Fruit fly (Drosophila melanogaster) whole organism, embryonic: ENCODE results near the gene CG7328.

Experiments used
- Awh ChIP-seq: fragments of 200-800 bp; sonication (Bioruptor generic); IDR thresholded peaks from 2 replicates; pipeline ENCODE4, ENCODE4 v1.3.6; 2022; ENCODE audit warnings: missing biosample characterization, missing genetic modification characterization
- Blimp-1 ChIP-seq: fragments of 200-800 bp; sonication (Bioruptor generic); optimal IDR thresholded peaks from 3 replicates; lab custom pipeline; 2018; ENCODE audit warnings: missing biosample characterization, missing genetic modification characterization, mild to moderate bottlenecking, moderate library complexity, missing genetic modification reagents
- CG10462 ChIP-seq: fragments of 200-800 bp; sonication (Bioruptor generic); optimal IDR thresholded peaks from 2 replicates; lab custom pipeline; 2016; ENCODE audit warnings: missing biosample characterization, missing genetic modification characterization
- CG12769 ChIP-seq: fragments of 200-800 bp; sonication (Bioruptor generic); optimal IDR thresholded peaks from 2 replicates; lab custom pipeline; 2019; ENCODE audit warnings: missing biosample characterization, mild to moderate bottlenecking, missing genetic modification characterization, moderate library complexity
- CG1603 ChIP-seq: fragments of 200-800 bp; sonication (Bioruptor generic); optimal IDR thresholded peaks from 2 replicates; lab custom pipeline; 2019; ENCODE audit warnings: missing biosample characterization, mild to moderate bottlenecking, missing genetic modification characterization, moderate library complexity
- CG1647 ChIP-seq: fragments of 200-800 bp; sonication (Bioruptor generic); optimal IDR thresholded peaks from 3 replicates; lab custom pipeline; 2016; ENCODE audit warnings: missing biosample characterization, missing genetic modification characterization
- CG2199 ChIP-seq: fragments of 200-800 bp; sonication (Bioruptor generic); IDR thresholded peaks from 3 replicates; pipeline ENCODE4 v1.3.6; 2022; ENCODE audit warnings: missing biosample characterization, missing genetic modification characterization
- CG2889 ChIP-seq: fragments of 200-800 bp; sonication (Bioruptor generic); IDR thresholded peaks from 3 replicates; pipeline ENCODE4 v1.3.6; 2022; ENCODE audit warnings: missing biosample characterization, missing genetic modification characterization
- CG3281 ChIP-seq: fragments of 200-800 bp; sonication (Bioruptor generic); optimal IDR thresholded peaks from 3 replicates; lab custom pipeline; 2017; ENCODE audit warnings: missing biosample characterization, mild to moderate bottlenecking, missing genetic modification characterization
- CG34376 ChIP-seq: fragments of 200-800 bp; sonication (Bioruptor generic); optimal IDR thresholded peaks from 2 replicates; lab custom pipeline; 2018; ENCODE audit warnings: missing biosample characterization, mild to moderate bottlenecking, missing genetic modification characterization
- CG3838 ChIP-seq: fragments of 200-800 bp; sonication (Bioruptor generic); optimal IDR thresholded peaks from 3 replicates; lab custom pipeline; 2016; ENCODE audit warnings: missing biosample characterization, missing genetic modification characterization
- CG4424 ChIP-seq: fragments of 200-800 bp; sonication (Bioruptor generic); optimal IDR thresholded peaks from 3 replicates; lab custom pipeline; 2016; ENCODE audit warnings: missing biosample characterization, missing genetic modification characterization
- CG4820 ChIP-seq: fragments of 200-800 bp; sonication (Bioruptor generic); optimal IDR thresholded peaks from 3 replicates; lab custom pipeline; 2016; ENCODE audit warnings: missing biosample characterization, missing genetic modification characterization
- CG6175 ChIP-seq: fragments of 200-800 bp; sonication (Bioruptor generic); IDR thresholded peaks from 3 replicates; pipeline ENCODE4 v1.3.6; 2022; ENCODE audit warnings: missing biosample characterization, missing genetic modification characterization
- CG6683 ChIP-seq: fragments of 200-800 bp; sonication (Bioruptor generic); optimal IDR thresholded peaks from 2 replicates; lab custom pipeline; 2017; ENCODE audit warnings: missing biosample characterization, mild to moderate bottlenecking, missing genetic modification characterization, missing genetic modification reagents
- CG6791 ChIP-seq: fragments of 200-800 bp; sonication (Bioruptor generic); IDR thresholded peaks from 3 replicates; pipeline ENCODE4 v1.3.6; 2022; ENCODE audit warnings: missing biosample characterization, missing genetic modification characterization; ENCODE audit not compliant: partially characterized antibody
- CG8089 ChIP-seq: fragments of 200-800 bp; sonication (Bioruptor generic); optimal IDR thresholded peaks from 3 replicates; lab custom pipeline; 2016; ENCODE audit warnings: missing biosample characterization, missing genetic modification characterization
- CHES-1-like ChIP-seq: fragments of 200-800 bp; sonication (Bioruptor generic); optimal IDR thresholded peaks from 2 replicates; lab custom pipeline; 2016; ENCODE audit warnings: missing biosample characterization, missing genetic modification characterization
- D ChIP-seq, 2 experiments: fragments of 200-800 bp in 1 of 2; fragments of >200 bp in 1 of 2; sonication (Bioruptor generic) in 1 of 2; optimal IDR thresholded peaks; 2 replicates in 1 of 2; 3 replicates in 1 of 2; lab custom pipeline; 2017; ENCODE audit warnings: mild to moderate bottlenecking in 1 of 2, missing biosample characterization in 1 of 2, missing genetic modification characterization in 1 of 2, missing genetic modification reagents in 1 of 2
- D19A ChIP-seq: fragments of 200-800 bp; optimal IDR thresholded peaks from 3 replicates; lab custom pipeline; 2019; ENCODE audit warnings: missing biosample characterization, mild to moderate bottlenecking, missing genetic modification characterization, moderate library complexity
- E2f2 ChIP-seq: fragments of 200-800 bp; sonication (Bioruptor generic); IDR thresholded peaks from 2 replicates; pipeline ENCODE4 v1.3.6; 2022; ENCODE audit warnings: missing biosample characterization, missing genetic modification characterization
- HLH3B ChIP-seq: fragments of 200-800 bp; sonication (Bioruptor generic); IDR thresholded peaks from 2 replicates; pipeline ENCODE4 v1.3.6; 2022; ENCODE audit warnings: missing biosample characterization, missing genetic modification characterization
- Hmr ChIP-seq: fragments of 200-800 bp; sonication (Bioruptor generic); optimal IDR thresholded peaks from 3 replicates; lab custom pipeline; 2017; ENCODE audit warnings: mild to moderate bottlenecking, missing biosample characterization, missing genetic modification reagents, missing genetic modification characterization
- Lpt ChIP-seq: fragments of >200 bp; optimal IDR thresholded peaks from 2 replicates; lab custom pipeline; 2018; ENCODE audit warnings: missing biosample characterization, missing genetic modification characterization
- Optix ChIP-seq: fragments of 200-800 bp; sonication (Bioruptor generic); IDR thresholded peaks from 3 replicates; pipeline ENCODE4 v1.3.6; 2022; ENCODE audit warnings: missing biosample characterization, missing genetic modification characterization
- Pdp1 ChIP-seq, 2 experiments: fragments of 200-800 bp; sonication (Bioruptor generic); optimal IDR thresholded peaks; 3 replicates each; lab custom pipeline; 2016; ENCODE audit warnings: missing biosample characterization in 2 of 2, missing genetic modification characterization in 2 of 2, mild to moderate bottlenecking in 1 of 2, moderate library complexity in 1 of 2
- Poxn ChIP-seq: fragments of 200-800 bp; sonication (Bioruptor generic); IDR thresholded peaks from 2 replicates; pipeline ENCODE4 v1.3.6; 2022; ENCODE audit warnings: missing biosample characterization, missing genetic modification characterization
- Ravus ChIP-seq: fragments of 200-800 bp; sonication (Bioruptor generic); IDR thresholded peaks from 2 replicates; pipeline ENCODE4 v1.3.6; 2022; ENCODE audit warnings: missing biosample characterization, missing genetic modification characterization
- TFAM ChIP-seq: fragments of 200-800 bp; sonication (Bioruptor generic); optimal IDR thresholded peaks from 2 replicates; lab custom pipeline; 2017; ENCODE audit warnings: missing biosample characterization, missing genetic modification characterization, inconsistent platforms
- Trl ChIP-seq, 3 experiments: fragments of >200 bp in 2 of 3; fragments of 200-800 bp in 1 of 3; sonication (Bioruptor generic) in 1 of 3; optimal IDR thresholded peaks; 2 replicates in 1 of 3; 3 replicates in 2 of 3; lab custom pipeline; 2016 to 2017; ENCODE audit warnings: missing biosample characterization in 1 of 3, missing genetic modification characterization in 1 of 3
- chinmo ChIP-seq: fragments of 200-800 bp; sonication (Bioruptor generic); IDR thresholded peaks from 4 replicates; pipeline ENCODE4 v1.3.6; 2022; ENCODE audit warnings: missing biosample characterization, missing genetic modification characterization; ENCODE audit not compliant: partially characterized antibody
- da ChIP-seq: fragments of 200-800 bp; sonication (Bioruptor generic); optimal IDR thresholded peaks from 2 replicates; lab custom pipeline; 2016; ENCODE audit warnings: missing biosample characterization, missing genetic modification characterization
- ewg ChIP-seq: fragments of 200-800 bp; sonication (Bioruptor generic); optimal IDR thresholded peaks from 3 replicates; lab custom pipeline; 2017; ENCODE audit warnings: mild to moderate bottlenecking, missing biosample characterization, missing genetic modification reagents, missing genetic modification characterization
- exex ChIP-seq: fragments of 200-800 bp; sonication (Bioruptor generic); optimal IDR thresholded peaks from 4 replicates; lab custom pipeline; 2018; ENCODE audit warnings: missing biosample characterization, mild to moderate bottlenecking, missing genetic modification characterization, moderate library complexity
- fd96Cb ChIP-seq: fragments of 200-800 bp; sonication (Bioruptor generic); optimal IDR thresholded peaks from 2 replicates; lab custom pipeline; 2018; ENCODE audit warnings: missing biosample characterization, mild to moderate bottlenecking, missing genetic modification characterization, moderate library complexity
- fru ChIP-seq: fragments of >200 bp; optimal IDR thresholded peaks from 2 replicates; lab custom pipeline; 2017
- ftz-f1 ChIP-seq: fragments of 200-800 bp; sonication (Bioruptor generic); optimal IDR thresholded peaks from 2 replicates; lab custom pipeline; 2016; ENCODE audit warnings: missing biosample characterization, missing genetic modification characterization
- grn ChIP-seq: fragments of 200-800 bp; sonication (Bioruptor generic); optimal IDR thresholded peaks from 3 replicates; lab custom pipeline; 2017; ENCODE audit warnings: missing biosample characterization, missing genetic modification characterization
- oc ChIP-seq: fragments of 200-800 bp; sonication (Bioruptor generic); optimal IDR thresholded peaks from 2 replicates; lab custom pipeline; 2018; ENCODE audit warnings: missing biosample characterization, mild to moderate bottlenecking, missing genetic modification characterization, moderate library complexity
- pnt ChIP-seq: fragments of 200-800 bp; sonication (Bioruptor generic); optimal IDR thresholded peaks from 3 replicates; lab custom pipeline; 2016; ENCODE audit warnings: missing biosample characterization, missing genetic modification characterization
- pros ChIP-seq: fragments of 200-800 bp; sonication (Bioruptor generic); optimal IDR thresholded peaks from 3 replicates; lab custom pipeline; 2019; ENCODE audit warnings: missing biosample characterization, mild to moderate bottlenecking, missing genetic modification characterization, moderate library complexity
- rib ChIP-seq: fragments of 200-800 bp; sonication (Bioruptor generic); IDR thresholded peaks from 2 replicates; pipeline ENCODE4 v1.3.6; 2022; ENCODE audit warnings: missing biosample characterization, missing genetic modification characterization
- sd ChIP-seq: fragments of 200-800 bp; sonication (Bioruptor generic); optimal IDR thresholded peaks from 3 replicates; lab custom pipeline; 2018; ENCODE audit warnings: missing biosample characterization, mild to moderate bottlenecking, missing genetic modification characterization, moderate library complexity
- sr ChIP-seq: fragments of 200-800 bp; sonication (Bioruptor generic); IDR thresholded peaks from 3 replicates; pipeline ENCODE4 v1.3.6; 2022; ENCODE audit warnings: missing biosample characterization, missing genetic modification characterization
- tin ChIP-seq: fragments of 200-800 bp; sonication (Bioruptor generic); optimal IDR thresholded peaks from 3 replicates; lab custom pipeline; 2016; ENCODE audit warnings: missing biosample characterization, missing genetic modification characterization
- vfl ChIP-seq: fragments of 200-800 bp; sonication (Bioruptor generic); optimal IDR thresholded peaks from 2 replicates; lab custom pipeline; 2016; ENCODE audit warnings: missing biosample characterization, missing genetic modification characterization
- vvl ChIP-seq: fragments of 200-800 bp; sonication (Bioruptor generic); IDR thresholded peaks from 2 replicates; pipeline ENCODE4 v1.3.6; 2022; ENCODE audit warnings: missing biosample characterization, missing genetic modification characterization

CG7328 gene

dm6 chr3L:20186294-20187020, 46.0 kb upstream of the CG7328 start (continued):
- TF ChIP-seq ewg (GFP tag; lab: Kevin White, UChicago) = peak; percentile 44
- TF ChIP-seq D19A (tag; lab: Kevin White, UChicago) = peak; percentile 44
- TF ChIP-seq TFAM = no peak
- no peak for TF ChIP-seq CG6175 (GFP tag; lab: Robert Waterston, UW)
- TF ChIP-seq CG4820 (GFP tag; lab: Kevin White, UChicago) = no peak

DNA sequence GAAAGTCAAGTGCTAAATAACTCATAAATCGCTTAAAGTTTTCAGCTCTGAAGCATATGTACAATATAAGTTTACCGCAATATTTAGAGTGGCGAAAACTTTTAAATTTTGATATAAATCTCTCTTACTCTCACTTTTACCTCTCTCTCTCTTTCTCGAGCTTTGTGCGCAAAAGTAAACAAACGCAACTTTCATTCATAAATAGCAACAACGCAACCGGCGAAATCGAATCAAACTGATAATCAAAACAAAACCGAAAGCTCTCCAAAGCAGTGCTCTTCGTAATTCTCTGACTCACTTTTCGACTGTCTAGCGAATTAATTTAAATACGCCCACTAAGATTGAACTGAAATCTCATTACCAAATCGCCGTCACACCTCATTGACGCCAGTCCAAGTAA, 45.5 kb upstream of the CG7328 start:
- TF ChIP-seq grn (GFP tag; lab: Kevin White, UChicago) = peak; percentile 60
- TF ChIP-seq pros (GFP tag; lab: Kevin White, UChicago) = no peak
- TF ChIP-seq fru (lab: Kevin White, UChicago) = no peak
- no peak for TF ChIP-seq Ravus (GFP tag; lab: Robert Waterston, UW)
- peak; percentile 6 for TF ChIP-seq exex (tag; lab: Kevin White, UChicago)
- TF ChIP-seq Pdp1 (GFP tag; optimal IDR thresholded peaks at IDR 0.05; lab: Kevin White, UChicago) = peak in 1 of 2 experiments; percentile 42
- TF ChIP-seq CG3281 (GFP tag; lab: Kevin White, UChicago) = no peak
- TF ChIP-seq Blimp-1 (GFP tag; lab: Kevin White, UChicago) = peak; percentile 32
- no peak for TF ChIP-seq E2f2 (GFP tag; lab: Robert Waterston, UW)
- TF ChIP-seq Trl (optimal IDR thresholded peaks at IDR 0.05; lab: Kevin White, UChicago) = peak; percentile 35 to 58
- TF ChIP-seq Trl (GFP tag; optimal IDR thresholded peaks at IDR 0.05; lab: Kevin White, UChicago) = no peak
- no peak for TF ChIP-seq D (optimal IDR thresholded peaks at IDR 0.05; lab: Kevin White, UChicago)
- no peak for TF ChIP-seq D (GFP tag; optimal IDR thresholded peaks at IDR 0.05; lab: Kevin White, UChicago)
- TF ChIP-seq CG6791 = no peak
- no peak for TF ChIP-seq Hmr (GFP tag; lab: Kevin White, UChicago)
- TF ChIP-seq CG10462 (GFP tag; lab: Kevin White, UChicago) = no peak
- no peak for TF ChIP-seq da
- peak; percentile 9; the same call in 1 of the 2 replicates for TF ChIP-seq vvl (GFP tag; lab: Robert Waterston, UW)
- 0 out of 3 replicates have a peak, but pooled peaks have one; percentile 27 for TF ChIP-seq sr (GFP tag; lab: Robert Waterston, UW)
- TF ChIP-seq HLH3B = no peak
- no peak for TF ChIP-seq rib (GFP tag; lab: Robert Waterston, UW)
- 0 out of 4 replicates have a peak, but pooled peaks have one; percentile 47 for TF ChIP-seq chinmo (GFP tag; lab: Robert Waterston, UW)
- no peak for TF ChIP-seq vfl
- TF ChIP-seq CG6683 (GFP tag; lab: Kevin White, UChicago) = no peak
- no peak for TF ChIP-seq CHES-1-like (GFP tag; lab: Kevin White, UChicago)
- TF ChIP-seq ftz-f1 = no peak
- no peak for TF ChIP-seq Poxn (GFP tag; lab: Robert Waterston, UW)
- TF ChIP-seq, all 482 proteins: peak for 8

dm6 chr3L:20185206-20185868, 44.9 kb upstream of the CG7328 start:
- no peak for TF ChIP-seq Awh (GFP tag; lab: Robert Waterston, UW)
- TF ChIP-seq oc (tag; lab: Kevin White, UChicago) = no peak
- TF ChIP-seq CG8089 (GFP tag; lab: Kevin White, UChicago) = no peak
- TF ChIP-seq CG12769 (tag; lab: Kevin White, UChicago) = peak; percentile 49
- no peak for TF ChIP-seq Lpt
- TF ChIP-seq CG4424 (GFP tag; lab: Kevin White, UChicago) = peak; percentile 23
- no peak for TF ChIP-seq CG1647 (GFP tag; lab: Kevin White, UChicago)
- no peak for TF ChIP-seq CG2199 (GFP tag; lab: Robert Waterston, UW)
- TF ChIP-seq CG3838 = peak; percentile 8
- peak; percentile 20; the same call in 1 of the 3 replicates for TF ChIP-seq Optix (GFP tag; lab: Robert Waterston, UW)
- TF ChIP-seq CG34376 (GFP tag; lab: Kevin White, UChicago) = no peak
- no peak for TF ChIP-seq pnt (GFP tag; lab: Kevin White, UChicago)
- TF ChIP-seq tin (GFP tag; lab: Kevin White, UChicago) = no peak
- peak; percentile 62; the same call in 1 of the 3 replicates for TF ChIP-seq CG2889 (GFP tag; lab: Robert Waterston, UW)
- no peak for TF ChIP-seq CG1603 (tag; lab: Kevin White, UChicago)
- no peak for TF ChIP-seq fd96Cb
- no peak for TF ChIP-seq sd
